Worm (Caenorhabditis elegans) whole organism, L4 larva: ENCODE results near the gene K01D12.9.

ENCODE experiments used
- F37D6.2 ChIP-seq: sonication (generic microtip); optimal IDR thresholded peaks from 2 replicates; lab custom pipeline; 2016; ENCODE audit warnings: mild to moderate bottlenecking, missing genetic modification characterization, missing compliant biosample characterization
- Y5F2A.4 ChIP-seq: fragments of 200-800 bp; sonication (Bioruptor generic); optimal IDR thresholded peaks from 2 replicates; lab custom pipeline; 2018; ENCODE audit warnings: mild to moderate bottlenecking, missing genetic modification characterization, missing compliant biosample characterization
- aly-2 ChIP-seq: sonication (generic microtip); optimal IDR thresholded peaks from 2 replicates; lab custom pipeline; 2018; ENCODE audit warnings: missing biosample characterization, missing genetic modification characterization
- ama-1 ChIP-seq: fragments of 150-350 bp; optimal IDR thresholded peaks from 2 replicates; lab custom pipeline; 2014; ENCODE audit warnings: inconsistent platforms, mixed read lengths
- ceh-32 ChIP-seq: sonication (generic microtip); optimal IDR thresholded peaks from 2 replicates; lab custom pipeline; 2016; ENCODE audit warnings: mild to moderate bottlenecking, missing genetic modification characterization, missing compliant biosample characterization; ENCODE audit not compliant: poor library complexity
- daf-19 ChIP-seq: fragments of 200-800 bp; sonication (Bioruptor generic); conservative IDR thresholded peaks from 2 replicates; pipeline ENCODE4 v1.3.6; 2022; ENCODE audit warnings: missing genetic modification characterization, missing compliant biosample characterization
- fos-1 ChIP-seq: fragments of 150-350 bp; optimal IDR thresholded peaks from 2 replicates; lab custom pipeline; 2014; ENCODE audit warnings: missing biosample characterization, missing genetic modification characterization
- lin-15B ChIP-seq: fragments of 150-350 bp; sonication (generic microtip); optimal IDR thresholded peaks from 3 replicates; lab custom pipeline; 2014; ENCODE audit warnings: missing biosample characterization, missing genetic modification characterization
- mep-1 ChIP-seq: fragments of 150-350 bp; sonication (generic microtip); optimal IDR thresholded peaks from 3 replicates; lab custom pipeline; 2014; ENCODE audit warnings: missing biosample characterization, missing genetic modification characterization
- nhr-11 ChIP-seq: fragments of 150-350 bp; optimal IDR thresholded peaks from 2 replicates; lab custom pipeline; 2014; ENCODE audit warnings: missing biosample characterization, missing genetic modification characterization
- nhr-25 ChIP-seq: sonication (generic microtip); optimal IDR thresholded peaks from 2 replicates; lab custom pipeline; 2017; ENCODE audit warnings: missing genetic modification characterization, mild to moderate bottlenecking, missing compliant biosample characterization, antibody characterized with exemption, moderate library complexity, borderline replicate concordance; ENCODE audit not compliant: insufficient read depth
- nhr-77 ChIP-seq: fragments of 150-350 bp; optimal IDR thresholded peaks from 2 replicates; lab custom pipeline; 2014; ENCODE audit warnings: missing biosample characterization, missing genetic modification characterization
- skn-1 ChIP-seq: fragments of 150-350 bp; optimal IDR thresholded peaks from 2 replicates; lab custom pipeline; 2014; ENCODE audit warnings: missing biosample characterization, missing genetic modification characterization
- spr-1 ChIP-seq: sonication (generic microtip); optimal IDR thresholded peaks from 2 replicates; lab custom pipeline; 2016; ENCODE audit warnings: mild to moderate bottlenecking, missing genetic modification characterization, missing compliant biosample characterization

DNA sequence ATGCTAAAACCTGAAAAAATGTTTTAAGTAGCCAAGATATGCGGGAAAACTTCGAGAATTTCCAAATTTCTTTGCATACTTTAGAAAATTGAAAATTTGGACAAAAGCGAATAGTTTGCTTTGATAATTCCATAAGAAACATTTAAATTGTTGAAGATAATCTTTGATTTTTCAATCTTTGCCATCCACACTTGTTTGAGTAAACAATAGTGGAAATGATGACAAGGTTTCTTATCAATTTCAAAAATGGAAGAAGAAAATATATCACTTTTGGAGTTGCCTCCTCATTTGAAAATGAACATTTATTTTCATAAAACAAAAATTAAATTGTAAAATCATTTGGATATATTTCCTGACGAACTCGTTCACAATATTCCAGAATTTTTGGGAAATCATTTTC is 9.9 kb upstream of the K01D12.9 start:
- TF ChIP-seq mep-1 (tag; lab: Kevin White, UChicago) (no peak), Y5F2A.4 (GFP tag; lab: Kevin White, UChicago) (no peak), nhr-11 (no peak), daf-19 (GFP tag; lab: Robert Waterston, UW) (no peak), ceh-32 (tag; lab: Kevin White, UChicago) (no peak), ama-1 (no peak), nhr-25 (tag; lab: Kevin White, UChicago) (no peak), aly-2 (tag; lab: Kevin White, UChicago) (no peak), spr-1 (no peak), nhr-77 (tag; lab: Kevin White, UChicago) (no peak), lin-15B (tag; lab: Kevin White, UChicago) (no peak), fos-1 (tag; lab: Kevin White, UChicago) (no peak), skn-1 (no peak), F37D6.2 (tag; lab: Kevin White, UChicago) (no peak)
